Fruit fly (Drosophila melanogaster) whole organism, embryonic: Measurements from ENCODE around the gene Rchy1.
A peak's percentile ranks its signal among the peaks of the same experiment; 100 is the strongest.

Source experiments
- CG2678 ChIP-seq: fragments of 200-800 bp; sonication (Bioruptor generic); optimal IDR thresholded peaks from 3 replicates; lab custom pipeline; 2019; ENCODE audit warnings: missing biosample characterization, mild to moderate bottlenecking, missing genetic modification characterization, moderate library complexity
- CG6765 ChIP-seq: fragments of 200-800 bp; sonication (Bioruptor generic); optimal IDR thresholded peaks from 3 replicates; lab custom pipeline; 2017; ENCODE audit warnings: missing biosample characterization, mild to moderate bottlenecking, missing genetic modification characterization
- CG7372 ChIP-seq: fragments of 200-800 bp; sonication (Bioruptor generic); IDR thresholded peaks from 2 replicates; pipeline ENCODE4 v1.3.6; 2022; ENCODE audit warnings: missing biosample characterization, missing genetic modification characterization
- CG7786 ChIP-seq: fragments of 200-800 bp; sonication (Bioruptor generic); optimal IDR thresholded peaks from 2 replicates; lab custom pipeline; 2016; ENCODE audit warnings: missing biosample characterization, missing genetic modification characterization
- CrebB ChIP-seq: fragments of 200-800 bp; sonication (Bioruptor generic); optimal IDR thresholded peaks from 3 replicates; lab custom pipeline; 2018; ENCODE audit warnings: missing biosample characterization, mild to moderate bottlenecking, missing genetic modification characterization
- E2f1 ChIP-seq: fragments of 200-800 bp; sonication (Bioruptor generic); IDR thresholded peaks from 2 replicates; pipeline ENCODE4 v1.3.6; 2022; ENCODE audit warnings: missing biosample characterization, missing genetic modification characterization
- Stat92E ChIP-seq, 3 experiments: fragments of >200 bp in 2 of 3; fragments of 200-800 bp in 1 of 3; sonication (Bioruptor generic) in 1 of 3; optimal IDR thresholded peaks; 2 replicates each; lab custom pipeline; 2017 to 2019; ENCODE audit warnings: missing biosample characterization in 3 of 3, missing genetic modification characterization in 3 of 3, mild to moderate bottlenecking in 1 of 3, moderate library complexity in 1 of 3
- ap ChIP-seq: fragments of 200-800 bp; sonication (Bioruptor generic); IDR thresholded peaks from 2 replicates; pipeline ENCODE4 v1.3.6; 2022; ENCODE audit warnings: missing biosample characterization, missing genetic modification characterization

DNA sequence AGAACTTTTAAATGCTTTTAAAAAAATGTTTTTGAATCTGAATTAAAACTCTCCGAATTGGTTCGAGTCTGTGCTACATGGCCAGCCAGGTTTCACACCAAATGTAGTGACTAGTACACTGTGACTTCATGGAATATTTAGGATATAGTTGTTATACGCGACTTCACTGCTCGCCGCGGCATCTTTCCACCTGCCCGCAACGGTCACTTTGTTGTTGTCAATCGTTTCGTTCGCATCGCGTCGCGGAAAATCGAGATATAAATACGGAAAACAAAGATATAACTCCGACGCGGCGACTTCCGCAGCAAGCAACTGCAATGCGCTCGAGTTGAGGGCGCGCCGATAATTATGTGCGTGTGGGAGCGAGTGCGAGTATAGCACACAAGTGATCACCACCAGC is 33.0 kb upstream of the Rchy1 start, which contains the start of gene CG31637:
- TF ChIP-seq CG7786 (GFP tag; lab: Kevin White, UChicago) (peak; percentile 9), CG2678 (tag; lab: Kevin White, UChicago) (peak; percentile 2), CrebB (tag; lab: Kevin White, UChicago) (peak; percentile 21), CG6765 (GFP tag; lab: Kevin White, UChicago) (peak; percentile 23), ap (GFP tag; lab: Robert Waterston, UW) (no peak), Stat92E (GFP tag; optimal IDR thresholded peaks at IDR 0.05; lab: Kevin White, UChicago) (no peak), CG7372 (GFP tag; lab: Robert Waterston, UW) (no peak), E2f1 (GFP tag; lab: Robert Waterston, UW) (no peak)
